Fruit fly (Drosophila melanogaster): Measurements from ENCODE around the gene CG7126.

The CG7126 gene

dm6 chr3R:18269744-18270348, 32.8 kb downstream of the CG7126 start:
- TF ChIP-seq CG8478 (optimal IDR thresholded peaks at IDR 0.05) (no peak), CTCF (optimal IDR thresholded peaks at IDR 0.05) (no peak)

- TF ChIP-seq CG8478 (optimal IDR thresholded peaks at IDR 0.05) (no peak), CTCF (optimal IDR thresholded peaks at IDR 0.05) (no peak)
These were observed 35.2 kb downstream of the CG7126 start, which contains the start of gene CG18599 for dm6 chr3R:18267489-18267888. Gene CG18599, plus strand, starts transcription at chr3R:18267789.

- TF ChIP-seq CTCF (optimal IDR thresholded peaks at IDR 0.05) (no peak), CG8478 (optimal IDR thresholded peaks at IDR 0.05) (no peak)
These were observed 36.0 kb downstream of the CG7126 start for dm6 chr3R:18266665-18267064.

- TF ChIP-seq CG8478 (optimal IDR thresholded peaks at IDR 0.05) (no peak), CTCF (optimal IDR thresholded peaks at IDR 0.05) (no peak)
These were observed 37.4 kb downstream of the CG7126 start for dm6 chr3R:18265275-18265674.

- TF ChIP-seq CTCF (optimal IDR thresholded peaks at IDR 0.05) (no peak), CG8478 (optimal IDR thresholded peaks at IDR 0.05) (no peak)
These were observed 41.0 kb downstream of the CG7126 start for dm6 chr3R:18261602-18262001.

dm6 chr3R:18260016-18260415, 42.6 kb downstream of the CG7126 start:
- TF ChIP-seq CG8478 (optimal IDR thresholded peaks at IDR 0.05) (no peak), CTCF (optimal IDR thresholded peaks at IDR 0.05) (no peak)

dm6 chr3R:18255281-18255680, 47.4 kb downstream of the CG7126 start, which contains the start of the genes Ada2a, Polr2D, Tgs1 and moi:
Gene Ada2a, minus strand, starts transcription at chr3R:18255487.
Gene Polr2D, minus strand, starts transcription at chr3R:18255487.
Gene Tgs1, plus strand, starts transcription at chr3R:18255530.
Gene moi, plus strand, starts transcription at chr3R:18255530.
- TF ChIP-seq CTCF (optimal IDR thresholded peaks at IDR 0.05) (peak; percentile 1 to 28), CG8478 (optimal IDR thresholded peaks at IDR 0.05) (no peak)

- peak in 1 of 2 experiments; percentile 8 for TF ChIP-seq CTCF (optimal IDR thresholded peaks at IDR 0.05)
- no peak for TF ChIP-seq CG8478 (optimal IDR thresholded peaks at IDR 0.05)
These were observed 50.1 kb downstream of the CG7126 start, which contains the start of gene CG12320 for dm6 chr3R:18252578-18252977. Gene CG12320, minus strand, starts transcription at chr3R:18252734.
